6 worm cellular contexts compared by ENCODE assay signal in the genomic region with DNA sequence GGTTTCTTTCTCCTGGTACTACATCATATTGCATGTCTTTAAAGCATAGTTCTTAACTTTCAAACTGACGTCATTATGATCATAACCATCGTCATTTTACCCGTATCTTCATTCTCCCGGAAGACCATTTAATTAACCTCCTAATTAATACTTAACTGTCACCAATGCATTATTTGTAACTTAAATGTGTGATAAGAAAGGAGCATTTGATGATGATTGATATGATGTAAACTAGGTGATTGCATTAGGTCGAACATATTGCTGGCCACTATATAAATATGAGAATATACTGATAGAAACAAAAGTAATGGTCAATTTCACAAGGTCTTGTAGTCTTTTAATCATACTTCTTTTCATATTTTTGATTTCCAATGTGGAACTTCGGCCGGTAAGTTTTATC.
TF ChIP-seq lines count a peak whose summit lies in the region.

A gene (plus strand): TSS at position 227 of the 400 bp plus-strand sequence.

TF ChIP-seq in whole organism, L1 larva, 84 proteins besides CTCF, POLR2A, EP300 and RAD21:
- TF ChIP-seq elt-2 (tag; optimal IDR thresholded peaks at IDR 0.05; lab: Kevin White, UChicago) (peak; percentile 87), pqm-1 (tag; optimal IDR thresholded peaks at IDR 0.05; lab: Kevin White, UChicago) (peak; percentile 2), lir-3 (tag; optimal IDR thresholded peaks at IDR 0.05; lab: Kevin White, UChicago; ENCODE audit: poor library complexity) (no peak), sup-37 (GFP tag; optimal IDR thresholded peaks at IDR 0.05; lab: Kevin White, UChicago) (no peak)

TF ChIP-seq in whole organism, L2 larva, 48 proteins besides CTCF, POLR2A, EP300 and RAD21 (continues in another document):
- TF ChIP-seq fos-1 (tag; optimal IDR thresholded peaks at IDR 0.05; lab: Kevin White, UChicago) (peak; percentile 81), skn-1 (tag; optimal IDR thresholded peaks at IDR 0.05; lab: Kevin White, UChicago) (no peak), lin-39 (tag; optimal IDR thresholded peaks at IDR 0.05; lab: Kevin White, UChicago) (no peak), sem-4 (tag; optimal IDR thresholded peaks at IDR 0.05; lab: Kevin White, UChicago) (no peak), nhr-237 (tag; optimal IDR thresholded peaks at IDR 0.05; lab: Kevin White, UChicago) (no peak), alr-1 (tag; optimal IDR thresholded peaks at IDR 0.05; lab: Kevin White, UChicago) (no peak), nhr-11 (tag; optimal IDR thresholded peaks at IDR 0.05; lab: Kevin White, UChicago) (no peak), lin-13 (GFP tag; optimal IDR thresholded peaks at IDR 0.05; lab: Kevin White, UChicago) (peak; percentile 9), gmeb-1 (tag; optimal IDR thresholded peaks at IDR 0.05; lab: Kevin White, UChicago) (no peak), ztf-11 (tag; optimal IDR thresholded peaks at IDR 0.05; lab: Kevin White, UChicago) (no peak), aly-2 (tag; optimal IDR thresholded peaks at IDR 0.05; lab: Kevin White, UChicago) (no peak), sma-9 (GFP tag; optimal IDR thresholded peaks at IDR 0.05; lab: Kevin White, UChicago) (peak; percentile 59), sma-9 (tag; optimal IDR thresholded peaks at IDR 0.05; lab: Kevin White, UChicago) (no peak), snpc-4 (tag; optimal IDR thresholded peaks at IDR 0.05; lab: Kevin White, UChicago) (no peak), nhr-25 (tag; optimal IDR thresholded peaks at IDR 0.05; lab: Kevin White, UChicago) (no peak), ceh-16 (tag; optimal IDR thresholded peaks at IDR 0.05; lab: Kevin White, UChicago) (no peak), C34F6.9 (tag; optimal IDR thresholded peaks at IDR 0.05; lab: Kevin White, UChicago) (no peak), F13H6.1 (tag; optimal IDR thresholded peaks at IDR 0.05; lab: Kevin White, UChicago) (no peak)

TF ChIP-seq in whole organism, L3 larva, 47 proteins besides CTCF, POLR2A, EP300 and RAD21:
- TF ChIP-seq elt-2 (tag; optimal IDR thresholded peaks at IDR 0.05; lab: Kevin White, UChicago) (peak; percentile 85), elt-1 (tag; optimal IDR thresholded peaks at IDR 0.05; lab: Kevin White, UChicago) (no peak)

TF ChIP-seq in whole organism, L4 larva, 104 proteins besides CTCF, POLR2A, EP300 and RAD21:
- no peak for TF ChIP-seq Y48G9A.11 (GFP tag; IDR thresholded peaks at IDR 0.05; lab: Robert Waterston, UW)
- TF ChIP-seq zfp-3 (GFP tag; conservative IDR thresholded peaks at IDR 0.05; lab: Robert Waterston, UW), result no peak
- TF ChIP-seq nhr-237 (tag; optimal IDR thresholded peaks at IDR 0.05; lab: Kevin White, UChicago), result no peak
- peak; percentile 92 for TF ChIP-seq ztf-7 (tag; optimal IDR thresholded peaks at IDR 0.05; lab: Kevin White, UChicago)
- TF ChIP-seq php-3 (GFP tag; IDR thresholded peaks at IDR 0.05; lab: Robert Waterston, UW), result peak; percentile 66
- TF ChIP-seq pqm-1 (tag; optimal IDR thresholded peaks at IDR 0.05; lab: Kevin White, UChicago), result peak; percentile 31

TF ChIP-seq in whole organism, late embryonic, 69 proteins besides CTCF, POLR2A, EP300 and RAD21:
- peak; percentile 48 for TF ChIP-seq elt-2 (tag; optimal IDR thresholded peaks at IDR 0.05; lab: Kevin White, UChicago)
- TF ChIP-seq pax-1 (tag; optimal IDR thresholded peaks at IDR 0.05; lab: Kevin White, UChicago), result no peak
TF ChIP-seq in whole organism, late embryonic: peak in this region for 1.

TF ChIP-seq in whole organism, young adult, 124 proteins besides CTCF, POLR2A, EP300 and RAD21:
- peak; percentile 72 for TF ChIP-seq nhr-80 (tag; optimal IDR thresholded peaks at IDR 0.05; lab: Kevin White, UChicago)
- TF ChIP-seq unc-62 (GFP tag; optimal IDR thresholded peaks at IDR 0.05; lab: Kevin White, UChicago), result peak; percentile 18
- TF ChIP-seq zfh-2 (GFP tag; conservative IDR thresholded peaks at IDR 0.05; lab: Robert Waterston, UW), result no peak
